Worm (Caenorhabditis elegans) whole organism, late embryonic: ENCODE results near the gene luc-7L.

Experiments used
- ama-1 ChIP-seq: fragments of 150-350 bp; optimal IDR thresholded peaks from 2 replicates; lab custom pipeline; 2014
- ceh-14 ChIP-seq: sonication (generic microtip); optimal IDR thresholded peaks from 2 replicates; lab custom pipeline; 2016; ENCODE audit warnings: missing genotype, missing genetic modification characterization, missing compliant biosample characterization
- ceh-9 ChIP-seq: sonication (generic microtip); optimal IDR thresholded peaks from 2 replicates; lab custom pipeline; 2016; ENCODE audit warnings: mild to moderate bottlenecking, missing genetic modification characterization, inconsistent platforms, missing compliant biosample characterization
- elt-4 ChIP-seq: sonication (generic microtip); optimal IDR thresholded peaks from 2 replicates; lab custom pipeline; 2016; ENCODE audit warnings: missing genetic modification characterization, missing compliant biosample characterization
- syd-9 ChIP-seq: sonication (generic microtip); optimal IDR thresholded peaks from 2 replicates; lab custom pipeline; 2016; ENCODE audit warnings: mild to moderate bottlenecking, missing genetic modification characterization, moderate library complexity, missing compliant biosample characterization
- unc-55 ChIP-seq: sonication (generic microtip); optimal IDR thresholded peaks from 2 replicates; lab custom pipeline; 2017; ENCODE audit warnings: missing biosample characterization, missing genetic modification reagents, missing genetic modification characterization

ce11 chrII:7662008-7662686, 45.1 kb downstream of the luc-7L start, which contains the start of gene alfa-1:
- TF ChIP-seq elt-4 (tag; lab: Kevin White, UChicago) (no peak), ama-1 (lab: Kevin White, UChicago) (no peak), syd-9 (no peak), ceh-14 (tag; lab: Kevin White, UChicago) (no peak), ceh-9 (tag; lab: Kevin White, UChicago) (no peak), unc-55 (GFP tag; lab: Kevin White, UChicago) (no peak)
